Fruit fly (Drosophila melanogaster) whole organism, embryonic: ENCODE data around the gene CG32647.
A peak's percentile ranks its signal among the peaks of the same experiment; 100 is the strongest.

Experiments
- Atf3 ChIP-seq: fragments of 200-800 bp; sonication (Bioruptor generic); optimal IDR thresholded peaks from 3 replicates; lab custom pipeline; 2016; ENCODE audit warnings: missing biosample characterization, missing genetic modification characterization
- CG1024 ChIP-seq: fragments of 200-800 bp; sonication (Bioruptor generic); IDR thresholded peaks from 2 replicates; pipeline ENCODE4 v1.3.6; 2022; ENCODE audit warnings: missing biosample characterization, missing genetic modification characterization
- CG10654 ChIP-seq: fragments of 200-800 bp; sonication (Bioruptor generic); optimal IDR thresholded peaks from 2 replicates; lab custom pipeline; 2016; ENCODE audit warnings: missing biosample characterization, missing genetic modification characterization
- CG11560 ChIP-seq: fragments of 200-800 bp; sonication (Bioruptor generic); IDR thresholded peaks from 3 replicates; pipeline ENCODE4 v1.3.6; 2022; ENCODE audit warnings: missing biosample characterization, missing genetic modification characterization
- CG12391 ChIP-seq: fragments of 200-800 bp; sonication (Bioruptor generic); optimal IDR thresholded peaks from 3 replicates; lab custom pipeline; 2018; ENCODE audit warnings: missing biosample characterization, mild to moderate bottlenecking, missing genetic modification characterization, moderate library complexity
- CG14014 ChIP-seq: fragments of 200-800 bp; sonication (Bioruptor generic); IDR thresholded peaks from 2 replicates; pipeline ENCODE4 v1.3.6; 2022; ENCODE audit warnings: missing biosample characterization, missing genetic modification characterization
- CG14860 ChIP-seq: fragments of 200-800 bp; sonication (Bioruptor generic); IDR thresholded peaks from 3 replicates; pipeline ENCODE4 v1.3.6; 2022; ENCODE audit warnings: missing biosample characterization, missing genetic modification characterization; ENCODE audit not compliant: partially characterized antibody
- CG14965 ChIP-seq: fragments of 200-800 bp; sonication (Bioruptor generic); optimal IDR thresholded peaks from 2 replicates; lab custom pipeline; 2016; ENCODE audit warnings: missing biosample characterization, missing genetic modification characterization, borderline replicate concordance
- CG15073 ChIP-seq: fragments of 200-800 bp; sonication (Bioruptor generic); optimal IDR thresholded peaks from 2 replicates; lab custom pipeline; 2016; ENCODE audit warnings: missing biosample characterization, missing genetic modification characterization
- CG1647 ChIP-seq: fragments of 200-800 bp; sonication (Bioruptor generic); optimal IDR thresholded peaks from 3 replicates; lab custom pipeline; 2016; ENCODE audit warnings: missing biosample characterization, missing genetic modification characterization
- CG18764 ChIP-seq: fragments of 200-800 bp; sonication (Bioruptor generic); optimal IDR thresholded peaks from 3 replicates; lab custom pipeline; 2016; ENCODE audit warnings: missing biosample characterization, missing genetic modification characterization
- CG3065 ChIP-seq: fragments of 200-800 bp; sonication (Bioruptor generic); optimal IDR thresholded peaks from 2 replicates; lab custom pipeline; 2016; ENCODE audit warnings: missing biosample characterization, missing genetic modification characterization
- CG33557 ChIP-seq: fragments of 200-800 bp; sonication (Bioruptor generic); optimal IDR thresholded peaks from 2 replicates; lab custom pipeline; 2019; ENCODE audit warnings: missing biosample characterization, mild to moderate bottlenecking, missing genetic modification characterization, moderate library complexity
- CG3407 ChIP-seq: fragments of 200-800 bp; sonication (Bioruptor generic); optimal IDR thresholded peaks from 2 replicates; lab custom pipeline; 2018; ENCODE audit warnings: missing biosample characterization, mild to moderate bottlenecking, missing genetic modification characterization
- CG4360 ChIP-seq: fragments of 200-800 bp; sonication (Bioruptor generic); IDR thresholded peaks from 2 replicates; pipeline ENCODE4 v1.3.6; 2022; ENCODE audit warnings: missing biosample characterization, missing genetic modification characterization
- CG4404 ChIP-seq: fragments of 200-800 bp; sonication (Bioruptor generic); IDR thresholded peaks from 2 replicates; pipeline ENCODE4 v1.3.6; 2022; ENCODE audit warnings: missing biosample characterization, missing genetic modification characterization
- CoRest ChIP-seq: fragments of 200-800 bp; sonication (Bioruptor generic); optimal IDR thresholded peaks from 3 replicates; lab custom pipeline; 2018; ENCODE audit warnings: missing biosample characterization, mild to moderate bottlenecking, missing genetic modification characterization, moderate library complexity
- Dbx ChIP-seq: fragments of 200-800 bp; sonication (Bioruptor generic); IDR thresholded peaks from 3 replicates; pipeline ENCODE4 v1.3.6; 2022; ENCODE audit warnings: missing biosample characterization, missing genetic modification characterization
- Dip3 ChIP-seq: fragments of 200-800 bp; sonication (Bioruptor generic); optimal IDR thresholded peaks from 3 replicates; lab custom pipeline; 2016; ENCODE audit warnings: missing biosample characterization, missing genetic modification characterization
- Dll ChIP-seq: fragments of 200-800 bp; sonication (Bioruptor generic); IDR thresholded peaks from 4 replicates; pipeline ENCODE4 v1.3.6; 2022; ENCODE audit warnings: missing biosample characterization, missing genetic modification characterization; ENCODE audit not compliant: partially characterized antibody
- Doc2 ChIP-seq: fragments of 200-800 bp; sonication (Bioruptor generic); IDR thresholded peaks from 2 replicates; pipeline ENCODE4 v1.3.6; 2022; ENCODE audit warnings: missing biosample characterization, missing genetic modification characterization
- Ets97D ChIP-seq: fragments of 200-800 bp; sonication (Bioruptor generic); optimal IDR thresholded peaks from 3 replicates; lab custom pipeline; 2016; ENCODE audit warnings: missing biosample characterization, missing genetic modification characterization
- HLH54F ChIP-seq: fragments of 200-800 bp; sonication (Bioruptor generic); optimal IDR thresholded peaks from 3 replicates; lab custom pipeline; 2016; ENCODE audit warnings: missing biosample characterization, missing genetic modification characterization
- Hmx ChIP-seq: fragments of 200-800 bp; sonication (Bioruptor generic); optimal IDR thresholded peaks from 2 replicates; lab custom pipeline; 2016; ENCODE audit warnings: missing biosample characterization, missing genetic modification characterization
- Hsf ChIP-seq: fragments of 200-800 bp; sonication (Bioruptor generic); optimal IDR thresholded peaks from 3 replicates; lab custom pipeline; 2016; ENCODE audit warnings: missing biosample characterization, missing genetic modification characterization
- Jarid2 ChIP-seq: fragments of 200-800 bp; sonication (Bioruptor generic); optimal IDR thresholded peaks from 3 replicates; lab custom pipeline; 2017; ENCODE audit warnings: mild to moderate bottlenecking, missing biosample characterization, missing genetic modification reagents, missing genetic modification characterization
- Kr ChIP-seq: fragments of 200-800 bp; sonication (Bioruptor generic); optimal IDR thresholded peaks from 2 replicates; lab custom pipeline; 2017; ENCODE audit warnings: missing biosample characterization, mild to moderate bottlenecking, missing genetic modification characterization
- Max ChIP-seq: fragments of 200-800 bp; sonication (Bioruptor generic); optimal IDR thresholded peaks from 2 replicates; lab custom pipeline; 2016; ENCODE audit warnings: missing biosample characterization, mild to moderate bottlenecking, missing genetic modification characterization
- Med ChIP-seq: fragments of 200-800 bp; sonication (Bioruptor generic); peaks from one replicate; lab custom pipeline; 2016; ENCODE audit warnings: missing biosample characterization, missing genetic modification characterization, mild to moderate bottlenecking, inconsistent platforms, moderate library complexity
- Mes4 ChIP-seq: fragments of 200-800 bp; sonication (Bioruptor generic); optimal IDR thresholded peaks from 2 replicates; lab custom pipeline; 2016; ENCODE audit warnings: missing biosample characterization, missing genetic modification characterization
- Neu2 ChIP-seq: fragments of 200-800 bp; sonication (Bioruptor generic); optimal IDR thresholded peaks from 3 replicates; lab custom pipeline; 2016; ENCODE audit warnings: missing biosample characterization, missing genetic modification characterization, borderline replicate concordance
- Side ChIP-seq: fragments of 200-800 bp; sonication (Bioruptor generic); optimal IDR thresholded peaks from 2 replicates; lab custom pipeline; 2016; ENCODE audit warnings: missing biosample characterization, missing genetic modification characterization
- Spps ChIP-seq: fragments of 200-800 bp; sonication (Bioruptor generic); optimal IDR thresholded peaks from 2 replicates; lab custom pipeline; 2018; ENCODE audit warnings: missing biosample characterization, mild to moderate bottlenecking, missing genetic modification characterization
- bcd ChIP-seq: fragments of 200-800 bp; sonication (Bioruptor generic); optimal IDR thresholded peaks from 2 replicates; lab custom pipeline; 2017; ENCODE audit warnings: missing biosample characterization, mild to moderate bottlenecking, missing genetic modification characterization
- btn ChIP-seq: fragments of 200-800 bp; sonication (Bioruptor generic); optimal IDR thresholded peaks from 2 replicates; lab custom pipeline; 2016; ENCODE audit warnings: missing biosample characterization, missing genetic modification characterization
- danr ChIP-seq: fragments of 200-800 bp; sonication (Bioruptor generic); IDR thresholded peaks from 2 replicates; pipeline ENCODE4 v1.3.6; 2022; ENCODE audit warnings: missing biosample characterization, missing genetic modification characterization
- disco-r ChIP-seq: fragments of 200-800 bp; sonication (Bioruptor generic); optimal IDR thresholded peaks from 2 replicates; lab custom pipeline; 2016; ENCODE audit warnings: missing biosample characterization, missing genetic modification characterization
- eve ChIP-seq, 2 experiments: fragments of >200 bp; optimal IDR thresholded peaks; 2 replicates each; lab custom pipeline; 2017; ENCODE audit warnings: missing biosample characterization in 2 of 2, missing genetic modification characterization in 2 of 2
- eyg ChIP-seq: fragments of 200-800 bp; sonication (Bioruptor generic); optimal IDR thresholded peaks from 3 replicates; lab custom pipeline; 2016; ENCODE audit warnings: missing biosample characterization, missing genetic modification characterization
- hbn ChIP-seq: fragments of 200-800 bp; sonication (Bioruptor generic); IDR thresholded peaks from 2 replicates; pipeline ENCODE4 v1.3.6; 2022; ENCODE audit warnings: missing biosample characterization, missing genetic modification characterization; ENCODE audit not compliant: partially characterized antibody
- kni ChIP-seq: fragments of 200-800 bp; sonication (Bioruptor generic); optimal IDR thresholded peaks from 3 replicates; lab custom pipeline; 2017; ENCODE audit warnings: mild to moderate bottlenecking, missing biosample characterization, missing genetic modification reagents, missing genetic modification characterization
- nmo ChIP-seq: fragments of 200-800 bp; sonication (Bioruptor generic); optimal IDR thresholded peaks from 2 replicates; lab custom pipeline; 2018; ENCODE audit warnings: missing biosample characterization, mild to moderate bottlenecking, missing genetic modification characterization, moderate library complexity
- psq ChIP-seq: fragments of 200-800 bp; sonication (Bioruptor generic); optimal IDR thresholded peaks from 2 replicates; lab custom pipeline; 2017; ENCODE audit warnings: missing biosample characterization, missing genetic modification characterization
- repo ChIP-seq: fragments of 200-800 bp; sonication (Bioruptor generic); optimal IDR thresholded peaks from 2 replicates; lab custom pipeline; 2016; ENCODE audit warnings: missing biosample characterization, missing genetic modification characterization
- scrt ChIP-seq: fragments of 200-800 bp; sonication (Bioruptor generic); optimal IDR thresholded peaks from 2 replicates; lab custom pipeline; 2018; ENCODE audit warnings: missing biosample characterization, mild to moderate bottlenecking, missing genetic modification characterization, moderate library complexity
- sna ChIP-seq: fragments of 200-800 bp; sonication (Bioruptor generic); IDR thresholded peaks from 2 replicates; pipeline ENCODE4 v1.3.6; 2022; ENCODE audit warnings: missing biosample characterization, missing genetic modification characterization; ENCODE audit not compliant: partially characterized antibody
- stc ChIP-seq: fragments of 200-800 bp; sonication (Bioruptor generic); IDR thresholded peaks from 2 replicates; pipeline ENCODE4 v1.3.6; 2022; ENCODE audit warnings: missing biosample characterization, missing genetic modification characterization
- tll ChIP-seq, 2 experiments: fragments of 200-800 bp in 1 of 2; fragments of >200 bp in 1 of 2; sonication (Bioruptor generic) in 1 of 2; optimal IDR thresholded peaks; 2 replicates each; lab custom pipeline; 2017 to 2019; ENCODE audit warnings: missing biosample characterization in 2 of 2, missing genetic modification characterization in 2 of 2, mild to moderate bottlenecking in 1 of 2, moderate library complexity in 1 of 2
- tup ChIP-seq: fragments of 200-800 bp; sonication (Bioruptor generic); optimal IDR thresholded peaks from 2 replicates; lab custom pipeline; 2016; ENCODE audit warnings: missing biosample characterization, mild to moderate bottlenecking, missing genetic modification characterization, moderate library complexity
- twi ChIP-seq: fragments of 200-800 bp; optimal IDR thresholded peaks from 2 replicates; lab custom pipeline; 2019; ENCODE audit warnings: missing biosample characterization, mild to moderate bottlenecking, missing genetic modification characterization, moderate library complexity
- zf30C ChIP-seq: fragments of 200-800 bp; sonication (Bioruptor generic); optimal IDR thresholded peaks from 3 replicates; lab custom pipeline; 2018; ENCODE audit warnings: missing biosample characterization, mild to moderate bottlenecking, missing genetic modification characterization

Gene CG32647

DNA sequence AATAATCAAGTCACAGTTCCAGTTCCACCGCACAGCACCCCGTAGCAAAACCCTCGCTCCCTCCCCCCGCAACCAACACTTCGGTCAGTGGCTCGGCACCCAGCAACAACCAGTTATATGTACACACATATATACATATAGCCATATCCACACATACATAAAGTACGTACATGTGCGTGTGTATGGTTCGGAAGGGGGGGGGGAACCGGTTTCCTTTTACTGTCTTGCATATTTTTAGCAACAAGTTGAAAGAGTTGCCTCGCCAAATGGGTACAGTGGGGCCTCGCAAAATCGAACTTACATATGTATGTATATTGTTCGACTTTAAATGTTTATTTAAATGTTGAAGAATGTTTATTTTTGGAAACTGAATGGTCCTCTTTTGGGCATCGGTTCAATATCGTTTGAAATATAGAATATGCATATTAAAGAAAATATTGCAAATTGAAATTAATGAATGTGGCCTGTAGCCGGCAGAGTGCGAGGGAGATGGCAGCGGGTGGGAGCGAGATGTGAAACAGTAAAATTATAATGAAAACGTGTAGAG, 29.7 kb downstream of the CG32647 start (continued):
- TF ChIP-seq Ets97D (peak; percentile 49), CG12391 (tag; lab: Kevin White, UChicago) (peak; percentile 73), Hsf (GFP tag; lab: Kevin White, UChicago) (peak; percentile 66), CG3065 (GFP tag; lab: Kevin White, UChicago) (no peak), sna (GFP tag; lab: Robert Waterston, UW) (no peak), Med (GFP tag; lab: Kevin White, UChicago) (peak; percentile 96), CG4404 (GFP tag; lab: Robert Waterston, UW) (peak; percentile 69), twi (tag; lab: Kevin White, UChicago) (no peak), tll (GFP tag; optimal IDR thresholded peaks at IDR 0.05; lab: Kevin White, UChicago) (no peak), psq (GFP tag; lab: Kevin White, UChicago) (no peak), nmo (GFP tag; lab: Kevin White, UChicago) (peak; percentile 62), CG4360 (GFP tag; lab: Robert Waterston, UW) (no peak), Dll (GFP tag; lab: Robert Waterston, UW) (no peak), stc (GFP tag; lab: Robert Waterston, UW) (peak; percentile 73), CG11560 (tag; lab: Robert Waterston, UW) (peak; percentile 67; the same call in 2 of the 3 replicates), btn (GFP tag; lab: Kevin White, UChicago) (no peak), Mes4 (no peak), Max (GFP tag; lab: Kevin White, UChicago) (no peak), scrt (GFP tag; lab: Kevin White, UChicago) (peak; percentile 91), Side (GFP tag; lab: Kevin White, UChicago) (peak; percentile 51), Dbx (GFP tag; lab: Robert Waterston, UW) (peak; percentile 82), CG14965 (GFP tag; lab: Kevin White, UChicago) (no peak), Dip3 (GFP tag; lab: Kevin White, UChicago) (peak; percentile 82), CG15073 (GFP tag; lab: Kevin White, UChicago) (no peak), Spps (tag; lab: Kevin White, UChicago) (no peak), repo (GFP tag; lab: Kevin White, UChicago) (peak; percentile 35), Jarid2 (GFP tag; lab: Kevin White, UChicago) (no peak), Kr (peak; percentile 58), CoRest (tag; lab: Kevin White, UChicago) (peak; percentile 79), zf30C (GFP tag; lab: Kevin White, UChicago) (no peak), CG1024 (GFP tag; lab: Robert Waterston, UW) (no peak), CG1647 (GFP tag; lab: Kevin White, UChicago) (peak; percentile 58), HLH54F (GFP tag; lab: Kevin White, UChicago) (peak; percentile 78), Neu2 (GFP tag; lab: Kevin White, UChicago) (no peak), CG14860 (no peak), CG14014 (GFP tag; lab: Robert Waterston, UW) (peak; percentile 81), eve (GFP tag; optimal IDR thresholded peaks at IDR 0.05; lab: Kevin White, UChicago) (peak in 1 of 2 experiments; percentile 79), disco-r (no peak), bcd (GFP tag; lab: Kevin White, UChicago) (peak; percentile 71), tup (GFP tag; lab: Kevin White, UChicago) (peak; percentile 50), CG18764 (GFP tag; lab: Kevin White, UChicago) (peak; percentile 41), Hmx (GFP tag; lab: Kevin White, UChicago) (peak; percentile 35), CG33557 (no peak), kni (GFP tag; lab: Kevin White, UChicago) (no peak), Doc2 (GFP tag; lab: Robert Waterston, UW) (no peak), danr (GFP tag; lab: Robert Waterston, UW) (peak; percentile 77), hbn (GFP tag; lab: Robert Waterston, UW) (no peak), eyg (no peak), CG3407 (no peak), CG10654 (peak; percentile 8), Atf3 (GFP tag; lab: Kevin White, UChicago) (peak; percentile 1)
